Worm (Caenorhabditis elegans): ENCODE data around the gene gck-1.

gck-1 gene

ce11 chrV:8984783-8985182, 37.2 kb downstream of the gck-1 start:
- TF ChIP-seq nhr-76 (tag; optimal IDR thresholded peaks at IDR 0.05) (no peak), ceh-43 (GFP tag; optimal IDR thresholded peaks at IDR 0.05) (no peak)

ce11 chrV:8985740-8986139, 38.1 kb downstream of the gck-1 start, which contains the start of gene str-85:
Gene str-85, minus strand, starts transcription at chrV:8985840.
- TF ChIP-seq drap-1 (GFP tag; optimal IDR thresholded peaks at IDR 0.05) (no peak), ham-2 (GFP tag; optimal IDR thresholded peaks at IDR 0.05) (no peak), unc-120 (tag; optimal IDR thresholded peaks at IDR 0.05; ENCODE audit: poor library complexity, severe bottlenecking) (no peak), mab-5 (tag; optimal IDR thresholded peaks at IDR 0.05) (no peak), ztf-11 (tag; optimal IDR thresholded peaks at IDR 0.05) (no peak), ceh-43 (GFP tag; optimal IDR thresholded peaks at IDR 0.05) (no peak), nhr-28 (tag; optimal IDR thresholded peaks at IDR 0.05) (no peak), M03D4.4 (tag; optimal IDR thresholded peaks at IDR 0.05) (no peak), ceh-39 (tag; optimal IDR thresholded peaks at IDR 0.05) (no peak), snpc-4 (tag; optimal IDR thresholded peaks at IDR 0.05) (no peak), bed-3 (GFP tag; optimal IDR thresholded peaks at IDR 0.05) (no peak)

DNA sequence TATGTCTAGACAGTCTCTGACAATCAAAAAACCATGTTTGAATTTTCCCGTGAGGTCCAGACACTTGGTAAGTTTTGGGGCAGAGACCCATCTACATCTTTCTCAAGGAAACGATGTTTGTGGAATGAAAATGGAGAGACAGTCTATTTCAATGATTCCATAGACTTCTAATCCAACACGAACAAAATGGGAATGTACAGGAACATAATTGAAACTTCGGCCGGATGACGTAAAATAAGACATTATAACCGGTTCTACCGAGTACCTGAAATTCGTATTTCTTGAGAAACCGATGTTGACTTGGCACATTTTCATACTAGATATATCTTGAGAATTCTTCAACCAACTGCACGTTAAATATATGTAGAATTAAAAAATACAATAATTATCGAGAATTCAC, 40.5 kb downstream of the gck-1 start, which contains the start of gene str-87:
TSS of gene str-87 (minus strand) at position 101 of the 400 bp plus-strand sequence.
- TF ChIP-seq nhr-28 (tag; optimal IDR thresholded peaks at IDR 0.05), result no peak
- no peak for TF ChIP-seq nhr-12 (tag; optimal IDR thresholded peaks at IDR 0.05)
- no peak for TF ChIP-seq mab-5 (tag; optimal IDR thresholded peaks at IDR 0.05)
- TF ChIP-seq nhr-2 (tag; optimal IDR thresholded peaks at IDR 0.05), result no peak
- no peak for TF ChIP-seq ces-1 (GFP tag; optimal IDR thresholded peaks at IDR 0.05)
- TF ChIP-seq tbx-8 (GFP tag; optimal IDR thresholded peaks at IDR 0.05), result no peak
- TF ChIP-seq ceh-43 (GFP tag; optimal IDR thresholded peaks at IDR 0.05), result no peak
- TF ChIP-seq flh-1 (GFP tag; optimal IDR thresholded peaks at IDR 0.05), result no peak
- no peak for TF ChIP-seq sptf-1 (tag; optimal IDR thresholded peaks at IDR 0.05)
- TF ChIP-seq M03D4.4 (tag; optimal IDR thresholded peaks at IDR 0.05), result no peak
- TF ChIP-seq elt-3 (tag; optimal IDR thresholded peaks at IDR 0.05), result no peak
- no peak for TF ChIP-seq snpc-4 (tag; optimal IDR thresholded peaks at IDR 0.05)
- TF ChIP-seq ceh-83 (GFP tag; optimal IDR thresholded peaks at IDR 0.05), result no peak
- no peak for TF ChIP-seq cnd-1 (tag; optimal IDR thresholded peaks at IDR 0.05)
- no peak for TF ChIP-seq mep-1 (tag; optimal IDR thresholded peaks at IDR 0.05)
- TF ChIP-seq ham-2 (GFP tag; optimal IDR thresholded peaks at IDR 0.05), result no peak
- no peak for TF ChIP-seq mls-2 (tag; optimal IDR thresholded peaks at IDR 0.05)

ce11 chrV:8990194-8990649, 42.6 kb downstream of the gck-1 start, which contains the start of gene F59E11.7:
Gene F59E11.7, plus strand, starts transcription at chrV:8990244.
- TF ChIP-seq sem-2 (GFP tag; optimal IDR thresholded peaks at IDR 0.05), result no peak
- no peak for TF ChIP-seq M03D4.4 (tag; optimal IDR thresholded peaks at IDR 0.05)
- TF ChIP-seq cnd-1 (tag; optimal IDR thresholded peaks at IDR 0.05), result no peak
- no peak for TF ChIP-seq ham-2 (GFP tag; optimal IDR thresholded peaks at IDR 0.05)
- no peak for TF ChIP-seq unc-120 (tag; optimal IDR thresholded peaks at IDR 0.05; ENCODE audit: poor library complexity, severe bottlenecking)
- TF ChIP-seq blmp-1 (tag; optimal IDR thresholded peaks at IDR 0.05), result no peak
- TF ChIP-seq bed-3 (GFP tag; optimal IDR thresholded peaks at IDR 0.05), result no peak
- no peak for TF ChIP-seq hlh-1 (tag; optimal IDR thresholded peaks at IDR 0.05)
- TF ChIP-seq snpc-4 (tag; optimal IDR thresholded peaks at IDR 0.05), result no peak
- TF ChIP-seq mls-2 (tag; optimal IDR thresholded peaks at IDR 0.05), result no peak
- no peak for TF ChIP-seq lin-13 (tag; optimal IDR thresholded peaks at IDR 0.05)
- no peak for TF ChIP-seq ztf-11 (tag; optimal IDR thresholded peaks at IDR 0.05)
- no peak for TF ChIP-seq pha-4 (tag; optimal IDR thresholded peaks at IDR 0.05)
- no peak for TF ChIP-seq elt-3 (tag; optimal IDR thresholded peaks at IDR 0.05)
- no peak for TF ChIP-seq mep-1 (tag; optimal IDR thresholded peaks at IDR 0.05)
- no peak for TF ChIP-seq ceh-39 (tag; optimal IDR thresholded peaks at IDR 0.05)
- TF ChIP-seq drap-1 (GFP tag; optimal IDR thresholded peaks at IDR 0.05), result no peak

ce11 chrV:8991679-8992078, 44.1 kb downstream of the gck-1 start, which contains the start of gene F59E11.6:
Gene F59E11.6, plus strand, starts transcription at chrV:8991789.
- TF ChIP-seq mep-1 (tag; optimal IDR thresholded peaks at IDR 0.05) (no peak), nhr-76 (tag; optimal IDR thresholded peaks at IDR 0.05) (no peak), ceh-83 (GFP tag; optimal IDR thresholded peaks at IDR 0.05) (no peak), ceh-43 (GFP tag; optimal IDR thresholded peaks at IDR 0.05) (no peak), ceh-39 (tag; optimal IDR thresholded peaks at IDR 0.05) (no peak), ces-1 (GFP tag; optimal IDR thresholded peaks at IDR 0.05) (no peak), M03D4.4 (tag; optimal IDR thresholded peaks at IDR 0.05) (no peak), mab-5 (tag; optimal IDR thresholded peaks at IDR 0.05) (no peak), zip-8 (tag; optimal IDR thresholded peaks at IDR 0.05) (no peak)

Measured in whole organism, mixed stage, embryonic.